Fruit fly (Drosophila melanogaster): ENCODE results near the gene Klc.

The Klc gene

DNA sequence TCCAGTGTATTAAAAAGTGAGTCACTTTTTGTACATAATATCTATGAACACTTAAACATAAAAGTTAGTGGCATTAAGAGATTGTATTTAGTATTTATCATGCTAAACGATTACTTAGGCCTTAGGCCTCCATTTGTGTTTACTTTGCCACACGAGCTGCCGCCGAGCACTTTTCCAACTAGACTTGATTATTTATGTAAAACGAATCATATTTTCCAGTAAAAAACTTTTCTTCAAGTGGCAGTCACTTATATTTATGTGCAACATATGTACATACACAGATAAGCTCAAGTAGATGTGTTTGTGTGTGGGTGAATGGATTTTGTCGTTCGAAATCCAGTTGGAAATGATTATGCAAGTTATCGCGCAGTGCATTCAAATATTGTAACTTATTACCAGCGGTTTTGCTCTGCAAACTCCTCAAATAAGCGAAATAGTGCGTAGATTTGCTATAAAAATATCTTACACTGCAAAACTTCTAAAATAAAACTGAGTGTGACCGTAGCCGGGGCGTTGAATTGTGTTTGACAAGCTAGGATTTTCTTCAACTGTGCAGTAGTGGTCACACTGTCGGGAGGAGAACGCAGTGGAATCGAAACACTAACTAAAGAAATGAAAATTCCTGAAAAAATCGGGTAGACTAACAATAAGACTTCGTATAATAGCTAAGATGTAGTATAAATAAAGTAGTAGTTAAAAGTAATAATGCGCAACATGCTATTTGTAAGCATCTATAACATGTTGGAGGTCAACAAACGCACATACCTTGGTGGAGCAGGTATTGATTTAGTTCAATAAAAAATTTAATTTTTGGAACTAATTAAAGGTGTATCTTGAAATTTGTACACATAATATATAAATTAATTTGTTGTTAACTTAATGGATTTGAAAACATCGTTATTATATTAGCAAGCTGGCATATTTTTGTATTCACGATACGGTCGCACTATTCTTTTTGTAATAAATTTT lies at the start of gene Klc, which contains the start of gene CG10984 (continued):
- TF ChIP-seq Deaf1 (tag; optimal IDR thresholded peaks at IDR 0.05) (no peak), lab (GFP tag; optimal IDR thresholded peaks at IDR 0.05) (no peak), tna (GFP tag; IDR thresholded peaks at IDR 0.05; ENCODE audit: partially characterized antibody) (no peak), CG32772 (GFP tag; IDR thresholded peaks at IDR 0.05) (no peak; the same call in 1 of the 2 replicates), dmrt11E (tag; optimal IDR thresholded peaks at IDR 0.05) (no peak), usp (GFP tag; optimal IDR thresholded peaks at IDR 0.05) (no peak), CG31365 (tag; optimal IDR thresholded peaks at IDR 0.05) (no peak), Atf-2 (GFP tag; optimal IDR thresholded peaks at IDR 0.05) (peak; percentile 63), hb (GFP tag; IDR thresholded peaks at IDR 0.05; ENCODE audit: partially characterized antibody) (no peak), CoRest (tag; optimal IDR thresholded peaks at IDR 0.05) (peak; percentile 50), hbn (GFP tag; IDR thresholded peaks at IDR 0.05; ENCODE audit: partially characterized antibody) (no peak), CG31388 (GFP tag; optimal IDR thresholded peaks at IDR 0.05) (no peak), Kr (GFP tag; optimal IDR thresholded peaks at IDR 0.05) (no peak), ATbp (GFP tag; optimal IDR thresholded peaks at IDR 0.05) (no peak), Ada2b (GFP tag; IDR thresholded peaks at IDR 0.05) (peak; percentile 73), wdn (GFP tag; IDR thresholded peaks at IDR 0.05) (0 out of 2 replicates have a peak, but pooled peaks have one; percentile 10), Poxn (GFP tag; IDR thresholded peaks at IDR 0.05) (no peak), Jarid2 (GFP tag; optimal IDR thresholded peaks at IDR 0.05) (no peak), CG8359 (GFP tag; optimal IDR thresholded peaks at IDR 0.05; ENCODE audit: borderline replicate concordance) (no peak), D19B (GFP tag; optimal IDR thresholded peaks at IDR 0.05) (no peak), CG15601 (tag; optimal IDR thresholded peaks at IDR 0.05) (no peak), CG7556 (GFP tag; optimal IDR thresholded peaks at IDR 0.05) (no peak), Sox100B (GFP tag; optimal IDR thresholded peaks at IDR 0.05) (peak; percentile 49), CG4820 (GFP tag; optimal IDR thresholded peaks at IDR 0.05) (peak; percentile 19), CG2129 (GFP tag; IDR thresholded peaks at IDR 0.05; ENCODE audit: partially characterized antibody) (no peak), NC2α (GFP tag; optimal IDR thresholded peaks at IDR 0.05) (no peak), pnt (GFP tag; optimal IDR thresholded peaks at IDR 0.05) (peak; percentile 39), CG4282 (GFP tag; optimal IDR thresholded peaks at IDR 0.05) (peak; percentile 72), ap (GFP tag; IDR thresholded peaks at IDR 0.05) (no peak; the same call in 1 of the 2 replicates), h (optimal IDR thresholded peaks at IDR 0.05) (no peak), CG12744 (GFP tag; optimal IDR thresholded peaks at IDR 0.05) (no peak), oc (tag; optimal IDR thresholded peaks at IDR 0.05) (no peak), vnd (GFP tag; IDR thresholded peaks at IDR 0.05; ENCODE audit: partially characterized antibody) (no peak), Oli (tag; optimal IDR thresholded peaks at IDR 0.05) (no peak), CG17802 (tag; optimal IDR thresholded peaks at IDR 0.05) (no peak), sd (tag; optimal IDR thresholded peaks at IDR 0.05) (no peak), CG7839 (tag; optimal IDR thresholded peaks at IDR 0.05) (no peak), HmgD (GFP tag; optimal IDR thresholded peaks at IDR 0.05) (no peak), E2f1 (GFP tag; IDR thresholded peaks at IDR 0.05) (peak; percentile 72), BtbVII (GFP tag; optimal IDR thresholded peaks at IDR 0.05) (peak; percentile 50), CG12391 (tag; optimal IDR thresholded peaks at IDR 0.05) (peak; percentile 57), HHEX (GFP tag; optimal IDR thresholded peaks at IDR 0.05) (no peak), nmo (GFP tag; optimal IDR thresholded peaks at IDR 0.05) (peak; percentile 49), insv (GFP tag; optimal IDR thresholded peaks at IDR 0.05) (no peak), knrl (GFP tag; IDR thresholded peaks at IDR 0.05; ENCODE audit: partially characterized antibody) (0 out of 3 replicates have a peak, but pooled peaks have one; percentile 33), Atf3 (GFP tag; optimal IDR thresholded peaks at IDR 0.05) (peak; percentile 39), br (optimal IDR thresholded peaks at IDR 0.05) (no peak), HLHmδ (GFP tag; optimal IDR thresholded peaks at IDR 0.05) (no peak)
